Fruit fly (Drosophila melanogaster): ENCODE results near the gene CG14262.

Gene CG14262

dm6 chr3R:27281022-27281810 lies 16.0 kb upstream of the CG14262 start (continued):
- TF ChIP-seq zen2 (GFP tag; IDR thresholded peaks at IDR 0.05; ENCODE audit: partially characterized antibody) (0 out of 3 replicates have a peak, but pooled peaks have one; percentile 17), lab (GFP tag; optimal IDR thresholded peaks at IDR 0.05) (peak; percentile 98), D19A (tag; optimal IDR thresholded peaks at IDR 0.05) (peak; percentile 87), chif (GFP tag; optimal IDR thresholded peaks at IDR 0.05) (peak; percentile 94), Sin3A (optimal IDR thresholded peaks at IDR 0.05) (no peak), slbo (GFP tag; IDR thresholded peaks at IDR 0.05) (peak; percentile 98), Hmr (GFP tag; optimal IDR thresholded peaks at IDR 0.05) (peak; percentile 98), Asciz (GFP tag; optimal IDR thresholded peaks at IDR 0.05) (peak; percentile 92), CG14667 (GFP tag; IDR thresholded peaks at IDR 0.05) (peak; percentile 95), Ravus (GFP tag; IDR thresholded peaks at IDR 0.05) (peak; percentile 92), CG6272 (GFP tag; IDR thresholded peaks at IDR 0.05) (peak; percentile 92), pzg (GFP tag; optimal IDR thresholded peaks at IDR 0.05) (peak; percentile 39), CG2199 (GFP tag; IDR thresholded peaks at IDR 0.05) (peak; percentile 96; the same call in 2 of the 3 replicates), sc (optimal IDR thresholded peaks at IDR 0.05) (no peak), sc (GFP tag; optimal IDR thresholded peaks at IDR 0.05) (peak; percentile 90), CG10979 (tag; optimal IDR thresholded peaks at IDR 0.05) (peak; percentile 91), Abd-B (GFP tag; optimal IDR thresholded peaks at IDR 0.05) (peak; percentile 90), disco-r (GFP tag; optimal IDR thresholded peaks at IDR 0.05) (peak; percentile 89), yki (optimal IDR thresholded peaks at IDR 0.05) (peak; percentile 54), Spps (tag; optimal IDR thresholded peaks at IDR 0.05) (peak; percentile 77), amos (GFP tag; IDR thresholded peaks at IDR 0.05; ENCODE audit: partially characterized antibody) (peak; percentile 56; the same call in 1 of the 2 replicates), CG12299 (tag; optimal IDR thresholded peaks at IDR 0.05) (peak; percentile 88), CG2712 (tag; optimal IDR thresholded peaks at IDR 0.05) (peak; percentile 94), fd102C (GFP tag; optimal IDR thresholded peaks at IDR 0.05) (peak; percentile 31), gcm (GFP tag; optimal IDR thresholded peaks at IDR 0.05) (peak; percentile 90), HHEX (GFP tag; optimal IDR thresholded peaks at IDR 0.05) (peak; percentile 96), sug (tag; optimal IDR thresholded peaks at IDR 0.05) (peak; percentile 84), Chrac-16 (GFP tag; optimal IDR thresholded peaks at IDR 0.05) (peak; percentile 95), CG18619 (GFP tag; optimal IDR thresholded peaks at IDR 0.05) (peak; percentile 96), Deaf1 (tag; optimal IDR thresholded peaks at IDR 0.05) (peak; percentile 89), CG33213 (GFP tag; optimal IDR thresholded peaks at IDR 0.05) (peak; percentile 93), aop (GFP tag; IDR thresholded peaks at IDR 0.05) (peak; percentile 91), bbx (GFP tag; IDR thresholded peaks at IDR 0.05; ENCODE audit: partially characterized antibody) (peak; percentile 60), Nf-YC (tag; optimal IDR thresholded peaks at IDR 0.05) (peak; percentile 61), B-H1 (GFP tag; IDR thresholded peaks at IDR 0.05) (peak; percentile 95), tap (tag; optimal IDR thresholded peaks at IDR 0.05) (peak; percentile 86), NFAT (GFP tag; IDR thresholded peaks at IDR 0.05) (peak; percentile 97), CG6254 (GFP tag; optimal IDR thresholded peaks at IDR 0.05) (peak; percentile 91), CG1792 (GFP tag; optimal IDR thresholded peaks at IDR 0.05) (peak; percentile 92), ssp (GFP tag; IDR thresholded peaks at IDR 0.05) (peak; percentile 88), CG2202 (tag; optimal IDR thresholded peaks at IDR 0.05) (peak; percentile 81), cg (GFP tag; optimal IDR thresholded peaks at IDR 0.05) (peak; percentile 94), Pdp1 (GFP tag; optimal IDR thresholded peaks at IDR 0.05) (peak; percentile 89 to 96), toy (GFP tag; IDR thresholded peaks at IDR 0.05) (peak; percentile 86), eve (GFP tag; optimal IDR thresholded peaks at IDR 0.05) (no peak), sima (GFP tag; optimal IDR thresholded peaks at IDR 0.05) (peak; percentile 64), en (GFP tag; optimal IDR thresholded peaks at IDR 0.05) (peak; percentile 82), salm (tag; optimal IDR thresholded peaks at IDR 0.05) (peak; percentile 89), Mes4 (GFP tag; optimal IDR thresholded peaks at IDR 0.05) (peak; percentile 92)
